Fruit fly (Drosophila melanogaster): ENCODE data around the gene CG9330.
A peak's percentile ranks its signal among the peaks of the same experiment; 100 is the strongest.

Gene CG9330

DNA sequence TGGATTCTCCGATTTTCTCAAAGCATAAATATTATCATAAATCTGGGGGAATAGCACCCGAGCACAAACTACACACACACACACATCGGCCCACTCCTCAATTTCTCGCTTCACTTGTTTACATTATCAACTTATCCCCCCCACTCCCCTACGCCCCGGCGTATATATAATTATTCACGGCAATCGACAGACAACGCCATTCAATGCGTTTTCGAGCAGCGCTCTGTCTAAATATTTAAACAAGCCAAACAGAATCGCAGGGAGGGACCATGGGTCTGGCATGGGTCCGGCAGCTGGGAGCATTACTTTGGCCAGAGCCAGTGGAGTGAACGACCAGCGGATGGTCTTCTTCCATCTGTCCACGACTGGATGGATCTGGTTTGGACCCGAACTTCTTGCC lies 10.4 kb upstream of the CG9330 start (continued):
- TF ChIP-seq Kr (GFP tag; optimal IDR thresholded peaks at IDR 0.05) (no peak), CG1602 (GFP tag; optimal IDR thresholded peaks at IDR 0.05) (no peak), CG15269 (tag; optimal IDR thresholded peaks at IDR 0.05) (peak; percentile 5), zen2 (GFP tag; IDR thresholded peaks at IDR 0.05; ENCODE audit: partially characterized antibody) (no peak)

DNA sequence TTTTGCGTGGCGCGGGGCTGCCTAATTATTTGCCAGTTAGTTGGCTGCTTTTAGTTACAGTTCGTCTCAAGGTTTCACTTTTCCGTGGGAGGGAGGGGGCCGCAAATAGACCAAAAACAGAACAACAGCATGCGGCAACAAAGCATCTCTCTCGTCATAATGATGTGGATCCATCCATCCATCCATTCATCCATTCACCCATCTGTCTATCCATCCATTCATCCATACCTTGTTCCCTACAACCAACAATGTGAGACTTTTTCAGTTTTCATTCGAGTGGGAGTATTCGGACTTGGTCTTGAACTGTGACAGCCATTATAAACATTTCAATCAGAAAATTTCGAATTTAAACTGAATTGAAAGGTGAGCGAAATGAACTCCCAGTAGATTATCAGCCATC lies 6.7 kb upstream of the CG9330 start:
- TF ChIP-seq tio (GFP tag; optimal IDR thresholded peaks at IDR 0.05) (no peak), Ets65A (GFP tag) (peak; percentile 16), HLH3B (GFP tag; IDR thresholded peaks at IDR 0.05) (no peak), Oli (tag; optimal IDR thresholded peaks at IDR 0.05) (no peak), Vsx1 (GFP tag; optimal IDR thresholded peaks at IDR 0.05) (no peak), Gsc (GFP tag; IDR thresholded peaks at IDR 0.05) (no peak), Fer3 (tag; optimal IDR thresholded peaks at IDR 0.05) (no peak), Aef1 (GFP tag; IDR thresholded peaks at IDR 0.05) (no peak), CG8281 (tag; optimal IDR thresholded peaks at IDR 0.05) (peak; percentile 98)

- no peak for TF ChIP-seq CG11085 (GFP tag; IDR thresholded peaks at IDR 0.05)
- peak; percentile 33 to 68 for TF ChIP-seq Trl (optimal IDR thresholded peaks at IDR 0.05)
- no peak for TF ChIP-seq Trl (GFP tag; optimal IDR thresholded peaks at IDR 0.05)
- TF ChIP-seq Side (GFP tag; optimal IDR thresholded peaks at IDR 0.05) = no peak
- TF ChIP-seq CG10543 (GFP tag; optimal IDR thresholded peaks at IDR 0.05) = no peak
- TF ChIP-seq Nf-YC (tag; optimal IDR thresholded peaks at IDR 0.05) = peak; percentile 67
- peak; percentile 63 for TF ChIP-seq ewg (GFP tag; optimal IDR thresholded peaks at IDR 0.05)
- TF ChIP-seq Ravus (GFP tag; IDR thresholded peaks at IDR 0.05) = peak; percentile 10; the same call in 1 of the 2 replicates
- TF ChIP-seq CG7839 (tag; optimal IDR thresholded peaks at IDR 0.05) = no peak
- no peak for TF ChIP-seq eyg (GFP tag; optimal IDR thresholded peaks at IDR 0.05)
- no peak for TF ChIP-seq Awh (GFP tag; IDR thresholded peaks at IDR 0.05)
- no peak for TF ChIP-seq dimm (GFP tag; IDR thresholded peaks at IDR 0.05)
- TF ChIP-seq sd (tag; optimal IDR thresholded peaks at IDR 0.05) = no peak
- no peak for TF ChIP-seq tup (GFP tag; optimal IDR thresholded peaks at IDR 0.05)
- TF ChIP-seq NK7.1 (GFP tag; optimal IDR thresholded peaks at IDR 0.05) = no peak
- no peak for TF ChIP-seq nom (GFP tag; optimal IDR thresholded peaks at IDR 0.05)
- no peak for TF ChIP-seq Hr51 (GFP tag; optimal IDR thresholded peaks at IDR 0.05)
- no peak for TF ChIP-seq Bgb (GFP tag; IDR thresholded peaks at IDR 0.05; ENCODE audit: partially characterized antibody)
- no peak for TF ChIP-seq B-H2 (GFP tag; optimal IDR thresholded peaks at IDR 0.05)
- peak; percentile 60 for TF ChIP-seq CG13894 (tag; optimal IDR thresholded peaks at IDR 0.05)
- TF ChIP-seq CG6813 (GFP tag; optimal IDR thresholded peaks at IDR 0.05) = no peak
- peak; percentile 90 for TF ChIP-seq Deaf1 (tag; optimal IDR thresholded peaks at IDR 0.05)
- no peak for TF ChIP-seq repo (GFP tag; optimal IDR thresholded peaks at IDR 0.05)
- no peak for TF ChIP-seq Bteb2 (GFP tag; optimal IDR thresholded peaks at IDR 0.05)
These were observed 5.3 kb upstream of the CG9330 start for dm6 chr3L:19580709-19581227.
